Fruit fly (Drosophila melanogaster) whole organism, wandering third instar larva: ENCODE results near the gene klu.

Experiments
- Abd-B ChIP-seq: fragments of >200 bp; optimal IDR thresholded peaks from 2 replicates; lab custom pipeline; 2017; ENCODE audit warnings: missing biosample characterization, missing genetic modification characterization
- CG32264 ChIP-seq: fragments of 200-800 bp; sonication (Bioruptor generic); optimal IDR thresholded peaks from 2 replicates; lab custom pipeline; 2016; ENCODE audit warnings: missing biosample characterization, missing genetic modification characterization
- CG9705 ChIP-seq: fragments of 200-800 bp; sonication (Bioruptor generic); optimal IDR thresholded peaks from 2 replicates; lab custom pipeline; 2018; ENCODE audit warnings: missing biosample characterization, mild to moderate bottlenecking, missing genetic modification characterization
- CrebA ChIP-seq: fragments of 200-800 bp; sonication (Bioruptor generic); optimal IDR thresholded peaks from 2 replicates; lab custom pipeline; 2016; ENCODE audit warnings: missing biosample characterization, mild to moderate bottlenecking, missing genetic modification characterization, borderline replicate concordance
- Dfd ChIP-seq: fragments of >200 bp; optimal IDR thresholded peaks from 2 replicates; lab custom pipeline; 2017; ENCODE audit warnings: missing biosample characterization, missing genetic modification characterization
- Dif ChIP-seq: fragments of 200-275, 200-300 bp; sonication (Bioruptor generic); optimal IDR thresholded peaks from 2 replicates; lab custom pipeline; 2018; ENCODE audit warnings: missing biosample characterization, missing genetic modification characterization; ENCODE audit not compliant: partially characterized antibody
- GATAd ChIP-seq: sonication (Bioruptor generic); optimal IDR thresholded peaks from 2 replicates; lab custom pipeline; 2016; ENCODE audit warnings: missing biosample characterization, missing genetic modification characterization
- HLH106 ChIP-seq: fragments of 200-800 bp; optimal IDR thresholded peaks from 3 replicates; lab custom pipeline; 2019; ENCODE audit warnings: missing biosample characterization, mild to moderate bottlenecking, missing genetic modification characterization, moderate library complexity
- Hnf4 ChIP-seq: fragments of 200-800 bp; sonication (Bioruptor generic); optimal IDR thresholded peaks from 2 replicates; lab custom pipeline; 2016; ENCODE audit warnings: missing biosample characterization, mild to moderate bottlenecking, missing genetic modification characterization
- Hr78 ChIP-seq: fragments of >200 bp; optimal IDR thresholded peaks from 2 replicates; lab custom pipeline; 2017; ENCODE audit warnings: missing biosample characterization, missing genetic modification characterization
- Hr83 ChIP-seq: fragments of 200-300 bp; sonication (Bioruptor generic); optimal IDR thresholded peaks from 2 replicates; lab custom pipeline; 2016; ENCODE audit warnings: missing biosample characterization, mild to moderate bottlenecking, missing genetic modification characterization, moderate library complexity; ENCODE audit not compliant: poor library complexity, severe bottlenecking
- Jra ChIP-seq: sonication (Bioruptor generic); optimal IDR thresholded peaks from 2 replicates; lab custom pipeline; 2016; ENCODE audit warnings: missing biosample characterization, missing genetic modification characterization
- Myc ChIP-seq: fragments of >200 bp; optimal IDR thresholded peaks from 2 replicates; lab custom pipeline; 2017
- N ChIP-seq: fragments of >200 bp; optimal IDR thresholded peaks from 2 replicates; lab custom pipeline; 2018; ENCODE audit warnings: missing biosample characterization, missing external identifiers, missing genetic modification characterization
- OdsH ChIP-seq: fragments of 200-800 bp; sonication (Bioruptor generic); optimal IDR thresholded peaks from 2 replicates; lab custom pipeline; 2016; ENCODE audit warnings: missing biosample characterization, mild to moderate bottlenecking, missing genetic modification characterization
- Rel ChIP-seq, 2 experiments: fragments of 200-800 bp; sonication (Bioruptor generic) in 1 of 2; optimal IDR thresholded peaks; 2 replicates in 1 of 2; 3 replicates in 1 of 2; lab custom pipeline; 2016 to 2019; ENCODE audit warnings: mild to moderate bottlenecking in 2 of 2, missing biosample characterization in 2 of 2, missing genetic modification characterization in 2 of 2, moderate library complexity in 1 of 2
- Sp1 ChIP-seq: fragments of 200-800 bp; sonication (Bioruptor generic); optimal IDR thresholded peaks from 3 replicates; lab custom pipeline; 2019; ENCODE audit warnings: missing biosample characterization, mild to moderate bottlenecking, missing genetic modification characterization, moderate library complexity
- Vsx2 ChIP-seq: fragments of 200-300, 225-300 bp; sonication (Bioruptor generic); optimal IDR thresholded peaks from 2 replicates; lab custom pipeline; 2018; ENCODE audit warnings: missing biosample characterization, missing genetic modification characterization; ENCODE audit not compliant: partially characterized antibody
- br ChIP-seq: fragments of 200-800 bp; sonication (Bioruptor generic); optimal IDR thresholded peaks from 2 replicates; lab custom pipeline; 2016; ENCODE audit warnings: missing biosample characterization, missing genetic modification characterization
- brk ChIP-seq: fragments of 200-800 bp; sonication (Bioruptor generic); optimal IDR thresholded peaks from 2 replicates; lab custom pipeline; 2016; ENCODE audit warnings: missing biosample characterization, mild to moderate bottlenecking, missing genetic modification characterization
- dmrt93B ChIP-seq: fragments of 200-800 bp; sonication (Bioruptor generic); optimal IDR thresholded peaks from 2 replicates; lab custom pipeline; 2018; ENCODE audit warnings: missing biosample characterization, mild to moderate bottlenecking, missing genetic modification characterization
- ey ChIP-seq: fragments of 200-800 bp; sonication (Bioruptor generic); optimal IDR thresholded peaks from 2 replicates; lab custom pipeline; 2016; ENCODE audit warnings: missing biosample characterization, missing genetic modification characterization
- foxo ChIP-seq, 2 experiments: fragments of 200-800 bp; sonication (Bioruptor generic); optimal IDR thresholded peaks; 2 replicates in 1 of 2; 3 replicates in 1 of 2; lab custom pipeline; 2016 to 2017; ENCODE audit warnings: missing biosample characterization in 2 of 2, missing genetic modification characterization in 2 of 2
- fru ChIP-seq: fragments of 200-800 bp; sonication (Bioruptor generic); optimal IDR thresholded peaks from 3 replicates; lab custom pipeline; 2016; ENCODE audit warnings: missing biosample characterization, mild to moderate bottlenecking, missing genetic modification characterization
- h ChIP-seq: fragments of 200-800 bp; sonication (Bioruptor generic); optimal IDR thresholded peaks from 3 replicates; lab custom pipeline; 2016; ENCODE audit warnings: missing biosample characterization, mild to moderate bottlenecking, missing genetic modification characterization
- jim ChIP-seq: fragments of 175-275, 200-325 bp; sonication (Bioruptor generic); optimal IDR thresholded peaks from 2 replicates; lab custom pipeline; 2016; ENCODE audit warnings: missing biosample characterization, mild to moderate bottlenecking, missing genetic modification characterization
- lola ChIP-seq: fragments of >200 bp; optimal IDR thresholded peaks from 2 replicates; lab custom pipeline; 2017; ENCODE audit warnings: missing biosample characterization, missing genetic modification characterization
- pan ChIP-seq: fragments of >200 bp; optimal IDR thresholded peaks from 2 replicates; lab custom pipeline; 2017
- psq ChIP-seq: fragments of 200-800 bp; sonication (Bioruptor generic); optimal IDR thresholded peaks from 3 replicates; lab custom pipeline; 2017; ENCODE audit warnings: missing biosample characterization, mild to moderate bottlenecking, missing genetic modification characterization, moderate library complexity
- rgr ChIP-seq: fragments of 200-800 bp; sonication (Bioruptor generic); optimal IDR thresholded peaks from 3 replicates; lab custom pipeline; 2016; ENCODE audit warnings: missing biosample characterization, mild to moderate bottlenecking, missing genetic modification characterization
- sage ChIP-seq: fragments of 200-800 bp; sonication (Bioruptor generic); optimal IDR thresholded peaks from 2 replicates; lab custom pipeline; 2016; ENCODE audit warnings: missing biosample characterization, mild to moderate bottlenecking, missing genetic modification characterization
- sv ChIP-seq: fragments of 200-800 bp; sonication (Bioruptor generic); optimal IDR thresholded peaks from 3 replicates; lab custom pipeline; 2016; ENCODE audit warnings: missing biosample characterization, missing genetic modification characterization
- tai ChIP-seq: sonication (Bioruptor generic); optimal IDR thresholded peaks from 2 replicates; lab custom pipeline; 2016; ENCODE audit warnings: missing biosample characterization, missing genetic modification characterization
- usp ChIP-seq: fragments of >200 bp; optimal IDR thresholded peaks from 2 replicates; lab custom pipeline; 2017; ENCODE audit warnings: missing biosample characterization, missing genetic modification characterization
- woc ChIP-seq: sonication (Bioruptor generic); optimal IDR thresholded peaks from 2 replicates; lab custom pipeline; 2016; ENCODE audit warnings: missing biosample characterization, mild to moderate bottlenecking, missing genetic modification characterization

Gene klu

DNA sequence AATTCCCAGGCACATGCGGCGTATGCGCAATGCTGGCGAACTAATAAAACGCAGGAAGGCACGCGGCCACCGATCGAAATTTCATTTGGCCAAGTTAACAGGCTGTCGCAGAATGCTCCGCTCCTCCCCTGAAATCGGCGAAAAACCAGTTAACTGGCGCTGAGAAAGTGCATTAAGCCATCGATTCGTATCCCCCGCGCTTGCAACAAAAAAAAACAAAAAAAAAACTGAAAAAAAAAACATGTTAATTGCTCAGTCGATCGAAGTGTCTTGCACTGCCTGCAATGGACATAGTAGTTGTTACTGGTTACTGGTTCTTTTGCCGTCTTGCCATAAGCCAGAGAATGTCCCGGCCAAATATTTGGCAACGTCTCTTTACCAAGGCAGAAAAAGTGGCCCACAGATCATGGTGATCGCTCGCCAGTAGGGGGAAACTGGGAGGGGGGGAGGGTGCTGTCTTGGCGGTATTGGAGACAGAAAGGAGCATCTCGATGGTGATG is 43.8 kb upstream of the klu start:
- TF ChIP-seq fru (GFP tag; lab: Kevin White, UChicago) (peak; percentile 4), Hr83 (GFP tag; lab: Kevin White, UChicago) (no peak), sage (GFP tag; lab: Kevin White, UChicago) (no peak), Myc (no peak), Abd-B (GFP tag; lab: Kevin White, UChicago) (no peak), h (GFP tag; lab: Kevin White, UChicago) (no peak), Dif (GFP tag; lab: Kevin White, UChicago) (no peak), psq (GFP tag; lab: Kevin White, UChicago) (no peak), Rel (GFP tag; optimal IDR thresholded peaks at IDR 0.05; lab: Kevin White, UChicago) (no peak), Rel (tag; optimal IDR thresholded peaks at IDR 0.05; lab: Kevin White, UChicago) (no peak)

- TF ChIP-seq jim = no peak
- TF ChIP-seq br (GFP tag; lab: Kevin White, UChicago) = no peak
- TF ChIP-seq h (GFP tag; lab: Kevin White, UChicago) = no peak
- TF ChIP-seq OdsH (GFP tag; lab: Kevin White, UChicago) = no peak
- no peak for TF ChIP-seq brk
- TF ChIP-seq sage (GFP tag; lab: Kevin White, UChicago) = no peak
- TF ChIP-seq GATAd (GFP tag; lab: Kevin White, UChicago) = no peak
- TF ChIP-seq Rel (GFP tag; optimal IDR thresholded peaks at IDR 0.05; lab: Kevin White, UChicago) = no peak
- TF ChIP-seq Rel (tag; optimal IDR thresholded peaks at IDR 0.05; lab: Kevin White, UChicago) = no peak
- no peak for TF ChIP-seq ey (GFP tag; lab: Kevin White, UChicago)
- no peak for TF ChIP-seq Jra
- no peak for TF ChIP-seq N (GFP tag; lab: Kevin White, UChicago)
- no peak for TF ChIP-seq fru (GFP tag; lab: Kevin White, UChicago)
- no peak for TF ChIP-seq HLH106 (tag; lab: Kevin White, UChicago)
- TF ChIP-seq sv = no peak
- TF ChIP-seq Abd-B (GFP tag; lab: Kevin White, UChicago) = no peak
- TF ChIP-seq Hnf4 = no peak
- TF ChIP-seq usp (GFP tag; lab: Kevin White, UChicago) = no peak
- no peak for TF ChIP-seq Dfd (GFP tag; lab: Kevin White, UChicago)
- no peak for TF ChIP-seq foxo (GFP tag; optimal IDR thresholded peaks at IDR 0.05; lab: Kevin White, UChicago)
Measured at dm6 chr3L:11051271-11051670, 42.3 kb upstream of the klu start, which contains the start of gene CG43693. Gene CG43693, minus strand, starts transcription at chr3L:11051371.

DNA sequence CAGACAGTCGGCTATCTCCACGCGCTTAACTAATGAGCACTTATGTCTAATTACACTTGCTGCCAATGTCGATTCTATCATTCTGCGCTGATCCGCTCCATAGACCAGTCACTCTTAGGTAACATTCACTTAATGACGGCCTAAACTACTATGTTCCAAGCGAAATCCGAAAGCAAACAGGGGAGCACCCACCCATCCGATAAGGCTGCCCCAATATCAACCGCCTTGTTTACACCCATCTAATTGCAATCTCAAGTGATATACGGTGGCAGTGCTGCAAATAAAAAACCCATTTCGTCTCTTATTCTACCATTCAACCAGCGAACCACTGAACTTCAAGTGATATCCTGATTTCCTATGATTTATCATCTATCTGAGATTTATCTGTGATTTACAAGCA is 40.4 kb upstream of the klu start:
- TF ChIP-seq Hr83 (GFP tag; lab: Kevin White, UChicago) = no peak
- TF ChIP-seq pan (lab: Kevin White, UChicago) = no peak
- TF ChIP-seq lola (GFP tag; lab: Kevin White, UChicago) = no peak
- no peak for TF ChIP-seq Sp1 (GFP tag; lab: Kevin White, UChicago)
- TF ChIP-seq Myc = no peak
- TF ChIP-seq Jra = no peak
- no peak for TF ChIP-seq brk
- no peak for TF ChIP-seq h (GFP tag; lab: Kevin White, UChicago)

dm6 chr3L:11047877-11048276 is 38.9 kb upstream of the klu start:
- peak; percentile 55 for TF ChIP-seq h (GFP tag; lab: Kevin White, UChicago)
- TF ChIP-seq Jra = no peak
- TF ChIP-seq CG32264 (GFP tag; lab: Kevin White, UChicago) = no peak
- TF ChIP-seq CG9705 (GFP tag; lab: Kevin White, UChicago) = no peak
- TF ChIP-seq Hr78 (GFP tag; lab: Kevin White, UChicago) = no peak
- peak; percentile 60 for TF ChIP-seq OdsH (GFP tag; lab: Kevin White, UChicago)
- peak; percentile 21 for TF ChIP-seq dmrt93B
- no peak for TF ChIP-seq GATAd (GFP tag; lab: Kevin White, UChicago)
- TF ChIP-seq woc (GFP tag; lab: Kevin White, UChicago) = no peak
- TF ChIP-seq psq (GFP tag; lab: Kevin White, UChicago) = peak; percentile 28
- peak; percentile 60 for TF ChIP-seq fru (GFP tag; lab: Kevin White, UChicago)
- TF ChIP-seq rgr (GFP tag; lab: Kevin White, UChicago) = no peak
- TF ChIP-seq sv = peak; percentile 24
- TF ChIP-seq N (GFP tag; lab: Kevin White, UChicago) = no peak
- peak; percentile 44 for TF ChIP-seq ey (GFP tag; lab: Kevin White, UChicago)
- peak; percentile 43 for TF ChIP-seq Hnf4
- TF ChIP-seq br (GFP tag; lab: Kevin White, UChicago) = peak; percentile 73
- peak; percentile 45 for TF ChIP-seq HLH106 (tag; lab: Kevin White, UChicago)
- no peak for TF ChIP-seq Sp1 (GFP tag; lab: Kevin White, UChicago)
- peak; percentile 67 for TF ChIP-seq Hr83 (GFP tag; lab: Kevin White, UChicago)
- peak; percentile 92 for TF ChIP-seq Myc
- TF ChIP-seq CrebA (GFP tag; lab: Kevin White, UChicago) = no peak
- peak in 1 of 2 experiments; percentile 74 for TF ChIP-seq foxo (GFP tag; optimal IDR thresholded peaks at IDR 0.05; lab: Kevin White, UChicago)
- TF ChIP-seq tai (GFP tag; lab: Kevin White, UChicago) = peak; percentile 43
- TF ChIP-seq Dif (GFP tag; lab: Kevin White, UChicago) = no peak
- TF ChIP-seq brk = no peak
- TF ChIP-seq Vsx2 (GFP tag; lab: Kevin White, UChicago) = peak; percentile 85
- TF ChIP-seq jim = peak; percentile 3
- no peak for TF ChIP-seq Rel (GFP tag; optimal IDR thresholded peaks at IDR 0.05; lab: Kevin White, UChicago)
- TF ChIP-seq Rel (tag; optimal IDR thresholded peaks at IDR 0.05; lab: Kevin White, UChicago) = no peak
- no peak for TF ChIP-seq usp (GFP tag; lab: Kevin White, UChicago)
- TF ChIP-seq, all 38 proteins: peak for 16
